Worm (Caenorhabditis elegans) whole organism, dauer: ENCODE data around the gene W08E12.2.

Experiments
- unc-62 ChIP-seq: sonication (generic microtip); optimal IDR thresholded peaks from 2 replicates; lab custom pipeline; 2017; ENCODE audit warnings: missing biosample characterization, missing genetic modification reagents, missing genetic modification characterization

The W08E12.2 gene

ce11 chrIV:3305575-3305974 is at the start of gene W08E12.2:
W08E12.2 (plus strand) TSS chrIV:3305875.
- no peak for TF ChIP-seq unc-62 (GFP tag; lab: Kevin White, UChicago)

- TF ChIP-seq unc-62 (GFP tag; lab: Kevin White, UChicago), result no peak
Measured at ce11 chrIV:3256866-3257265, 48.8 kb upstream of the W08E12.2 start.

ce11 chrIV:3258528-3258927 is 47.1 kb upstream of the W08E12.2 start, which contains the start of gene T26C12.1:
T26C12.1 (plus strand) TSS chrIV:3258910.
- no peak for TF ChIP-seq unc-62 (GFP tag; lab: Kevin White, UChicago)

- no peak for TF ChIP-seq unc-62 (GFP tag; lab: Kevin White, UChicago)
Measured at ce11 chrIV:3260216-3260615, 45.5 kb upstream of the W08E12.2 start.

ce11 chrIV:3261761-3262160 is 43.9 kb upstream of the W08E12.2 start:
- TF ChIP-seq unc-62 (GFP tag; lab: Kevin White, UChicago), result no peak

- no peak for TF ChIP-seq unc-62 (GFP tag; lab: Kevin White, UChicago)
Measured at ce11 chrIV:3265657-3266056, 40.0 kb upstream of the W08E12.2 start, which contains the start of gene T26C12.2. T26C12.2 (minus strand) TSS chrIV:3265757.

- no peak for TF ChIP-seq unc-62 (GFP tag; lab: Kevin White, UChicago)
Measured at ce11 chrIV:3266841-3267240, 38.8 kb upstream of the W08E12.2 start.

- TF ChIP-seq unc-62 (GFP tag; lab: Kevin White, UChicago), result no peak
Measured at ce11 chrIV:3267581-3267980, 38.1 kb upstream of the W08E12.2 start, which contains the start of gene clec-173. clec-173 (minus strand) TSS chrIV:3267681.

ce11 chrIV:3271342-3271741 is 34.3 kb upstream of the W08E12.2 start:
- no peak for TF ChIP-seq unc-62 (GFP tag; lab: Kevin White, UChicago)

ce11 chrIV:3273295-3273694 is 32.4 kb upstream of the W08E12.2 start, which contains the start of gene T26C12.3:
T26C12.3 (minus strand) TSS chrIV:3273395.
- TF ChIP-seq unc-62 (GFP tag; lab: Kevin White, UChicago), result no peak

- TF ChIP-seq unc-62 (GFP tag; lab: Kevin White, UChicago), result no peak
Measured at ce11 chrIV:3278822-3279221, 26.9 kb upstream of the W08E12.2 start.

ce11 chrIV:3289237-3289636 is 16.4 kb upstream of the W08E12.2 start, which contains the start of gene gcy-23:
gcy-23 (minus strand) TSS chrIV:3289337.
- TF ChIP-seq unc-62 (GFP tag; lab: Kevin White, UChicago), result no peak

ce11 chrIV:3291977-3292561 is 13.6 kb upstream of the W08E12.2 start, which contains the start of gene W08E12.8:
W08E12.8 (plus strand) TSS chrIV:3292371.
- TF ChIP-seq unc-62 (GFP tag; lab: Kevin White, UChicago), result no peak

ce11 chrIV:3293800-3294493 is 11.7 kb upstream of the W08E12.2 start:
- no peak for TF ChIP-seq unc-62 (GFP tag; lab: Kevin White, UChicago)

- no peak for TF ChIP-seq unc-62 (GFP tag; lab: Kevin White, UChicago)
Measured at ce11 chrIV:3294553-3295185, 11.0 kb upstream of the W08E12.2 start, which contains the start of gene W08E12.7. W08E12.7 (plus strand) TSS chrIV:3295135.
